Worm (Caenorhabditis elegans): ENCODE data around the gene lgc-25.

ce11 chrX:14127291-14127922 lies 34.1 kb downstream of the lgc-25 start, which contains the start of gene F28H6.4:
- TF ChIP-seq nhr-11 (tag; optimal IDR thresholded peaks at IDR 0.05) (no peak), daf-12 (tag; optimal IDR thresholded peaks at IDR 0.05) (no peak), nhr-76 (tag; optimal IDR thresholded peaks at IDR 0.05) (no peak), snpc-4 (tag; optimal IDR thresholded peaks at IDR 0.05) (no peak), ztf-4 (tag; optimal IDR thresholded peaks at IDR 0.05) (no peak), elt-2 (tag; optimal IDR thresholded peaks at IDR 0.05) (peak; percentile 3), ztf-11 (tag; optimal IDR thresholded peaks at IDR 0.05) (no peak), nhr-237 (tag; optimal IDR thresholded peaks at IDR 0.05) (no peak), mdl-1 (tag; optimal IDR thresholded peaks at IDR 0.05) (no peak), ama-1 (optimal IDR thresholded peaks at IDR 0.05) (no peak), jun-1 (tag; optimal IDR thresholded peaks at IDR 0.05) (no peak), ceh-82 (tag; optimal IDR thresholded peaks at IDR 0.05) (no peak)

Data from whole organism, L3 larva.